Worm (Caenorhabditis elegans): ENCODE results near the gene tsp-21.

Gene tsp-21

ce11 chrX:9958561-9958960 is 26.4 kb downstream of the tsp-21 start, which contains the start of gene ZC506.1:
Gene ZC506.1, plus strand, starts transcription at chrX:9958960.
- peak; percentile 94 for TF ChIP-seq pha-4 (tag; optimal IDR thresholded peaks at IDR 0.05)
- TF ChIP-seq elt-3 (tag; optimal IDR thresholded peaks at IDR 0.05) = peak; percentile 22
- peak; percentile 98 for TF ChIP-seq mep-1 (tag; optimal IDR thresholded peaks at IDR 0.05)
- no peak for TF ChIP-seq nhr-2 (tag; optimal IDR thresholded peaks at IDR 0.05)
- TF ChIP-seq hlh-1 (tag; optimal IDR thresholded peaks at IDR 0.05) = peak; percentile 84
- peak; percentile 73 for TF ChIP-seq lsy-2 (tag; optimal IDR thresholded peaks at IDR 0.05)
- peak; percentile 81 for TF ChIP-seq sptf-1 (tag; optimal IDR thresholded peaks at IDR 0.05)
- TF ChIP-seq ztf-11 (tag; optimal IDR thresholded peaks at IDR 0.05) = peak; percentile 83
- TF ChIP-seq snpc-4 (tag; optimal IDR thresholded peaks at IDR 0.05) = no peak
- TF ChIP-seq ceh-43 (GFP tag; optimal IDR thresholded peaks at IDR 0.05) = peak; percentile 10
- TF ChIP-seq lin-13 (tag; optimal IDR thresholded peaks at IDR 0.05) = peak; percentile 89
- TF ChIP-seq blmp-1 (tag; optimal IDR thresholded peaks at IDR 0.05) = no peak
- TF ChIP-seq nhr-237 (tag; optimal IDR thresholded peaks at IDR 0.05) = peak; percentile 90
- no peak for TF ChIP-seq mab-5 (tag; optimal IDR thresholded peaks at IDR 0.05)
- no peak for TF ChIP-seq unc-39 (tag; optimal IDR thresholded peaks at IDR 0.05)
- no peak for TF ChIP-seq elt-1 (tag; optimal IDR thresholded peaks at IDR 0.05; ENCODE audit: borderline replicate concordance, insufficient read depth)
- peak; percentile 8 for TF ChIP-seq ham-2 (GFP tag; optimal IDR thresholded peaks at IDR 0.05)
- peak; percentile 83 for TF ChIP-seq cnd-1 (tag; optimal IDR thresholded peaks at IDR 0.05)
- peak; percentile 76 for TF ChIP-seq drap-1 (GFP tag; optimal IDR thresholded peaks at IDR 0.05)
- no peak for TF ChIP-seq zip-8 (tag; optimal IDR thresholded peaks at IDR 0.05)
- peak; percentile 87 for TF ChIP-seq mls-2 (tag; optimal IDR thresholded peaks at IDR 0.05)
- TF ChIP-seq nhr-12 (tag; optimal IDR thresholded peaks at IDR 0.05) = no peak
- peak; percentile 70 for TF ChIP-seq M03D4.4 (tag; optimal IDR thresholded peaks at IDR 0.05)
- peak; percentile 82 for TF ChIP-seq unc-62 (GFP tag; optimal IDR thresholded peaks at IDR 0.05)
- peak; percentile 78 for TF ChIP-seq unc-120 (tag; optimal IDR thresholded peaks at IDR 0.05; ENCODE audit: poor library complexity, severe bottlenecking)
- no peak for TF ChIP-seq nhr-28 (tag; optimal IDR thresholded peaks at IDR 0.05)
- TF ChIP-seq ceh-39 (tag; optimal IDR thresholded peaks at IDR 0.05) = peak; percentile 89
- TF ChIP-seq sem-2 (GFP tag; optimal IDR thresholded peaks at IDR 0.05) = no peak
- TF ChIP-seq ces-1 (GFP tag; optimal IDR thresholded peaks at IDR 0.05) = peak; percentile 81

DNA sequence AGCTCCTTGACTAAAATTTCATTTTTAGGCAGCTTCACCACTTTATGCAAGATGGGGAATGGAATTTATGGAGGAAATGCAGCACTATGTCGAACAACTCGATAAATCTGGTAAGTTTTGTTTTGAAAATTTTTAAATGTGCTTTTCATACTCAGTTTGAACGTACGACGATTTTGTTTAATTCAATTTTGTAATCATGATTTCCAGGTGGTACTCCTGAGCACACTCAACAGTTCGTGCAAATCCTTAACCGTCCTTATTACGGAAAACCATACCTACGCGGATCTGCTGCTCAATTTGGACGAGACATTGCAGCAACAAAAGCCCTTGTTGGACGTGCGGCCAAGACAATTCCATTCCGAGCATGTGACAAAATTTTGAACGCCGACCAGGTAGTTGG is 30.4 kb downstream of the tsp-21 start:
- TF ChIP-seq unc-39 (tag; optimal IDR thresholded peaks at IDR 0.05) (no peak), blmp-1 (tag; optimal IDR thresholded peaks at IDR 0.05) (no peak), lin-32 (GFP tag; optimal IDR thresholded peaks at IDR 0.05) (no peak), sptf-1 (tag; optimal IDR thresholded peaks at IDR 0.05) (no peak), nhr-2 (tag; optimal IDR thresholded peaks at IDR 0.05) (no peak), snpc-4 (tag; optimal IDR thresholded peaks at IDR 0.05) (no peak), nhr-76 (tag; optimal IDR thresholded peaks at IDR 0.05) (no peak), ceh-39 (tag; optimal IDR thresholded peaks at IDR 0.05) (no peak), pha-4 (tag; optimal IDR thresholded peaks at IDR 0.05) (no peak), ztf-11 (tag; optimal IDR thresholded peaks at IDR 0.05) (no peak), lin-13 (tag; optimal IDR thresholded peaks at IDR 0.05) (no peak), ces-1 (GFP tag; optimal IDR thresholded peaks at IDR 0.05) (no peak), hlh-1 (tag; optimal IDR thresholded peaks at IDR 0.05) (no peak)

- no peak for TF ChIP-seq unc-120 (tag; optimal IDR thresholded peaks at IDR 0.05; ENCODE audit: poor library complexity, severe bottlenecking)
- no peak for TF ChIP-seq sptf-1 (tag; optimal IDR thresholded peaks at IDR 0.05)
- no peak for TF ChIP-seq lin-32 (GFP tag; optimal IDR thresholded peaks at IDR 0.05)
- TF ChIP-seq elt-1 (tag; optimal IDR thresholded peaks at IDR 0.05; ENCODE audit: borderline replicate concordance, insufficient read depth) = peak; percentile 64
Measured at ce11 chrX:9965275-9965674, 33.1 kb downstream of the tsp-21 start, which contains the start of gene pssy-1. Gene pssy-1, plus strand, starts transcription at chrX:9965592.

ce11 chrX:9976206-9976605 is 44.0 kb downstream of the tsp-21 start, which contains the start of gene mgl-1:
Gene mgl-1, minus strand, starts transcription at chrX:9976306.
- TF ChIP-seq drap-1 (GFP tag; optimal IDR thresholded peaks at IDR 0.05) (no peak), elt-3 (tag; optimal IDR thresholded peaks at IDR 0.05) (no peak), tbx-8 (GFP tag; optimal IDR thresholded peaks at IDR 0.05) (no peak), bed-3 (GFP tag; optimal IDR thresholded peaks at IDR 0.05) (no peak), snpc-4 (tag; optimal IDR thresholded peaks at IDR 0.05) (no peak), M03D4.4 (tag; optimal IDR thresholded peaks at IDR 0.05) (no peak), sptf-1 (tag; optimal IDR thresholded peaks at IDR 0.05) (no peak), lsy-2 (tag; optimal IDR thresholded peaks at IDR 0.05) (no peak), ceh-43 (GFP tag; optimal IDR thresholded peaks at IDR 0.05) (no peak), zip-8 (tag; optimal IDR thresholded peaks at IDR 0.05) (no peak), blmp-1 (tag; optimal IDR thresholded peaks at IDR 0.05) (no peak), unc-39 (tag; optimal IDR thresholded peaks at IDR 0.05) (no peak), nhr-28 (tag; optimal IDR thresholded peaks at IDR 0.05) (no peak), unc-120 (tag; optimal IDR thresholded peaks at IDR 0.05; ENCODE audit: poor library complexity, severe bottlenecking) (no peak), mab-5 (tag; optimal IDR thresholded peaks at IDR 0.05) (no peak), mls-2 (tag; optimal IDR thresholded peaks at IDR 0.05) (no peak)
